Fruit fly (Drosophila melanogaster) whole organism, embryonic: ENCODE data around the gene Csp.

Source experiments
- Aef1 ChIP-seq: fragments of 200-800 bp; sonication (Bioruptor generic); IDR thresholded peaks from 3 replicates; pipeline ENCODE4 v1.3.6; 2022; ENCODE audit warnings: missing biosample characterization, missing genetic modification characterization
- CG10366 ChIP-seq: fragments of 200-800 bp; sonication (Bioruptor generic); IDR thresholded peaks from 2 replicates; pipeline ENCODE4 v1.3.6; 2022; ENCODE audit warnings: missing biosample characterization, missing genetic modification characterization
- CG10462 ChIP-seq: fragments of 200-800 bp; sonication (Bioruptor generic); optimal IDR thresholded peaks from 2 replicates; lab custom pipeline; 2016; ENCODE audit warnings: missing biosample characterization, missing genetic modification characterization
- CG11093 ChIP-seq: fragments of 200-800 bp; sonication (Bioruptor generic); IDR thresholded peaks from 3 replicates; pipeline ENCODE4 v1.3.6; 2022; ENCODE audit warnings: missing biosample characterization, missing genetic modification characterization
- CG12104 ChIP-seq: fragments of 200-800 bp; sonication (Bioruptor generic); optimal IDR thresholded peaks from 3 replicates; lab custom pipeline; 2016; ENCODE audit warnings: missing biosample characterization, missing genetic modification characterization
- CG15011 ChIP-seq: fragments of 200-800 bp; sonication (Bioruptor generic); optimal IDR thresholded peaks from 3 replicates; lab custom pipeline; 2018; ENCODE audit warnings: missing biosample characterization, mild to moderate bottlenecking, missing genetic modification characterization
- CG16815 ChIP-seq: fragments of 200-800 bp; sonication (Bioruptor generic); optimal IDR thresholded peaks from 3 replicates; lab custom pipeline; 2017; ENCODE audit warnings: missing biosample characterization, mild to moderate bottlenecking, missing genetic modification characterization
- CG18764 ChIP-seq: fragments of 200-800 bp; sonication (Bioruptor generic); optimal IDR thresholded peaks from 3 replicates; lab custom pipeline; 2016; ENCODE audit warnings: missing biosample characterization, missing genetic modification characterization
- CG2120 ChIP-seq: fragments of 200-800 bp; sonication (Bioruptor generic); optimal IDR thresholded peaks from 3 replicates; lab custom pipeline; 2016; ENCODE audit warnings: missing biosample characterization, missing genetic modification characterization
- CG2129 ChIP-seq: fragments of 200-800 bp; sonication (Bioruptor generic); IDR thresholded peaks from 2 replicates; pipeline ENCODE4 v1.3.6; 2022; ENCODE audit warnings: missing biosample characterization, missing genetic modification characterization; ENCODE audit not compliant: partially characterized antibody
- CG30020 ChIP-seq: fragments of 200-800 bp; optimal IDR thresholded peaks from 2 replicates; lab custom pipeline; 2019; ENCODE audit warnings: missing biosample characterization, mild to moderate bottlenecking, missing genetic modification characterization, moderate library complexity
- CG31388 ChIP-seq: fragments of 200-800 bp; sonication (Bioruptor generic); optimal IDR thresholded peaks from 2 replicates; lab custom pipeline; 2016; ENCODE audit warnings: missing biosample characterization, missing genetic modification characterization
- CG32772 ChIP-seq: fragments of 200-800 bp; sonication (Bioruptor generic); IDR thresholded peaks from 2 replicates; pipeline ENCODE4 v1.3.6; 2022; ENCODE audit warnings: missing biosample characterization, missing genetic modification characterization
- CG3838 ChIP-seq: fragments of 200-800 bp; sonication (Bioruptor generic); optimal IDR thresholded peaks from 3 replicates; lab custom pipeline; 2016; ENCODE audit warnings: missing biosample characterization, missing genetic modification characterization
- CG5180 ChIP-seq: fragments of 200-800 bp; sonication (Bioruptor generic); optimal IDR thresholded peaks from 3 replicates; lab custom pipeline; 2017; ENCODE audit warnings: missing biosample characterization, missing genetic modification characterization, mild to moderate bottlenecking, moderate library complexity, missing genetic modification reagents
- CG6254 ChIP-seq: fragments of 200-800 bp; sonication (Bioruptor generic); optimal IDR thresholded peaks from 3 replicates; lab custom pipeline; 2017; ENCODE audit warnings: mild to moderate bottlenecking, missing biosample characterization, missing genetic modification reagents, missing genetic modification characterization
- CG8290 ChIP-seq, 3 experiments: fragments of 200-800 bp; sonication (Bioruptor generic); optimal IDR thresholded peaks; 2 replicates each; lab custom pipeline; 2016 to 2019; ENCODE audit warnings: missing biosample characterization in 3 of 3, missing genetic modification characterization in 3 of 3, mild to moderate bottlenecking in 2 of 3, moderate library complexity in 1 of 3
- CG9437 ChIP-seq: fragments of 200-800 bp; sonication (Bioruptor generic); optimal IDR thresholded peaks from 2 replicates; lab custom pipeline; 2018; ENCODE audit warnings: missing biosample characterization, mild to moderate bottlenecking, missing genetic modification characterization
- Dip2 ChIP-seq: fragments of 200-800 bp; sonication (Bioruptor generic); IDR thresholded peaks from 2 replicates; pipeline ENCODE4 v1.3.6; 2022; ENCODE audit warnings: missing biosample characterization, missing genetic modification characterization
- Dll ChIP-seq: fragments of 200-800 bp; sonication (Bioruptor generic); IDR thresholded peaks from 4 replicates; pipeline ENCODE4 v1.3.6; 2022; ENCODE audit warnings: missing biosample characterization, missing genetic modification characterization; ENCODE audit not compliant: partially characterized antibody
- Dp ChIP-seq: fragments of 200-800 bp; sonication (Bioruptor generic); optimal IDR thresholded peaks from 2 replicates; lab custom pipeline; 2018; ENCODE audit warnings: missing biosample characterization, mild to moderate bottlenecking, missing genetic modification characterization, moderate library complexity
- Dref ChIP-seq: fragments of 200-800 bp; sonication (Bioruptor generic); IDR thresholded peaks from 2 replicates; pipeline ENCODE4 v1.3.6; 2022; ENCODE audit warnings: missing biosample characterization, missing genetic modification characterization
- Fer1 ChIP-seq: fragments of 200-800 bp; sonication (Bioruptor generic); optimal IDR thresholded peaks from 2 replicates; lab custom pipeline; 2017; ENCODE audit warnings: missing biosample characterization, mild to moderate bottlenecking, missing genetic modification characterization
- Gsc ChIP-seq: fragments of 200-800 bp; sonication (Bioruptor generic); IDR thresholded peaks from 2 replicates; pipeline ENCODE4 v1.3.6; 2022; ENCODE audit warnings: missing biosample characterization, missing genetic modification characterization
- Gug ChIP-seq: fragments of 200-800 bp; sonication (Bioruptor generic); IDR thresholded peaks from 4 replicates; pipeline ENCODE4 v1.3.6; 2022; ENCODE audit warnings: missing biosample characterization, missing genetic modification characterization
- Hand ChIP-seq: fragments of 200-800 bp; sonication (Bioruptor generic); optimal IDR thresholded peaks from 2 replicates; lab custom pipeline; 2017; ENCODE audit warnings: mild to moderate bottlenecking, missing biosample characterization, missing genetic modification reagents, missing genetic modification characterization
- HmgZ ChIP-seq: fragments of 200-800 bp; sonication (Bioruptor generic); optimal IDR thresholded peaks from 2 replicates; lab custom pipeline; 2018; ENCODE audit warnings: missing biosample characterization, mild to moderate bottlenecking, missing genetic modification characterization
- Hmx ChIP-seq: fragments of 200-800 bp; sonication (Bioruptor generic); optimal IDR thresholded peaks from 2 replicates; lab custom pipeline; 2016; ENCODE audit warnings: missing biosample characterization, missing genetic modification characterization
- Hr78 ChIP-seq, 2 experiments: fragments of 200-800 bp in 1 of 2; fragments of >200 bp in 1 of 2; sonication (Bioruptor generic) in 1 of 2; optimal IDR thresholded peaks; 2 replicates each; lab custom pipeline; 2017 to 2019; ENCODE audit warnings: missing biosample characterization in 2 of 2, missing genetic modification characterization in 2 of 2, mild to moderate bottlenecking in 1 of 2, moderate library complexity in 1 of 2
- MTF-1 ChIP-seq: fragments of 200-800 bp; sonication (Bioruptor generic); optimal IDR thresholded peaks from 2 replicates; lab custom pipeline; 2018; ENCODE audit warnings: missing biosample characterization, mild to moderate bottlenecking, missing genetic modification characterization, borderline replicate concordance
- Myb ChIP-seq: fragments of 200-800 bp; sonication (Bioruptor generic); optimal IDR thresholded peaks from 2 replicates; lab custom pipeline; 2016; ENCODE audit warnings: missing biosample characterization, missing genetic modification characterization
- NFAT ChIP-seq: fragments of 200-800 bp; sonication (Bioruptor generic); IDR thresholded peaks from 2 replicates; pipeline ENCODE4 v1.3.6; 2022; ENCODE audit warnings: missing biosample characterization, missing genetic modification characterization
- Nf-YB ChIP-seq: fragments of 200-800 bp; sonication (Bioruptor generic); optimal IDR thresholded peaks from 3 replicates; lab custom pipeline; 2019; ENCODE audit warnings: missing biosample characterization, mild to moderate bottlenecking, missing genetic modification characterization, moderate library complexity
- Xbp1 ChIP-seq: fragments of 200-800 bp; sonication (Bioruptor generic); optimal IDR thresholded peaks from 3 replicates; lab custom pipeline; 2016; ENCODE audit warnings: missing biosample characterization, mild to moderate bottlenecking, missing genetic modification characterization
- ac ChIP-seq: fragments of 200-800 bp; sonication (Bioruptor generic); optimal IDR thresholded peaks from 3 replicates; lab custom pipeline; 2017; ENCODE audit warnings: missing biosample characterization, mild to moderate bottlenecking, missing genetic modification characterization
- ase ChIP-seq: fragments of 200-800 bp; sonication (Bioruptor generic); IDR thresholded peaks from 3 replicates; pipeline ENCODE4 v1.3.6; 2022; ENCODE audit warnings: missing biosample characterization, missing genetic modification characterization
- az2 ChIP-seq: fragments of 200-800 bp; sonication (Bioruptor generic); optimal IDR thresholded peaks from 3 replicates; lab custom pipeline; 2016; ENCODE audit warnings: missing biosample characterization, missing genetic modification characterization
- ftz-f1 ChIP-seq: fragments of 200-800 bp; sonication (Bioruptor generic); optimal IDR thresholded peaks from 2 replicates; lab custom pipeline; 2016; ENCODE audit warnings: missing biosample characterization, missing genetic modification characterization
- fu2 ChIP-seq: fragments of 200-800 bp; sonication (Bioruptor generic); optimal IDR thresholded peaks from 2 replicates; lab custom pipeline; 2016; ENCODE audit warnings: missing biosample characterization, missing genetic modification characterization
- grau ChIP-seq: fragments of 200-800 bp; optimal IDR thresholded peaks from 3 replicates; lab custom pipeline; 2019; ENCODE audit warnings: missing biosample characterization, mild to moderate bottlenecking, missing genetic modification characterization, moderate library complexity
- her ChIP-seq: fragments of 200-800 bp; sonication (Bioruptor generic); optimal IDR thresholded peaks from 2 replicates; lab custom pipeline; 2016; ENCODE audit warnings: missing biosample characterization, missing genetic modification characterization
- hkb ChIP-seq, 2 experiments: fragments of 200-800 bp in 1 of 2; fragments of >200 bp in 1 of 2; sonication (Bioruptor generic) in 1 of 2; IDR thresholded peaks in 1 of 2; optimal IDR thresholded peaks in 1 of 2; 2 replicates each; pipeline versions ENCODE4 v1.3.6 to Lab custom; 2017 to 2022; ENCODE audit warnings: missing biosample characterization in 1 of 2, missing genetic modification characterization in 1 of 2
- kni ChIP-seq: fragments of 200-800 bp; sonication (Bioruptor generic); optimal IDR thresholded peaks from 3 replicates; lab custom pipeline; 2017; ENCODE audit warnings: mild to moderate bottlenecking, missing biosample characterization, missing genetic modification reagents, missing genetic modification characterization
- nmo ChIP-seq: fragments of 200-800 bp; sonication (Bioruptor generic); optimal IDR thresholded peaks from 2 replicates; lab custom pipeline; 2018; ENCODE audit warnings: missing biosample characterization, mild to moderate bottlenecking, missing genetic modification characterization, moderate library complexity
- pan ChIP-seq, 4 experiments: fragments of >200 bp in 3 of 4; fragments of 200-800 bp in 1 of 4; sonication (Bioruptor generic) in 1 of 4; optimal IDR thresholded peaks in 3 of 4; IDR thresholded peaks in 1 of 4; 2 replicates each; pipeline versions ENCODE4 v1.3.6 to Lab custom; 2017 to 2022; ENCODE audit warnings: missing biosample characterization in 2 of 4, missing genetic modification characterization in 2 of 4, mixed read lengths in 1 of 4
- pita ChIP-seq: fragments of 200-800 bp; sonication (Bioruptor generic); optimal IDR thresholded peaks from 2 replicates; lab custom pipeline; 2017; ENCODE audit warnings: missing biosample characterization, mild to moderate bottlenecking, missing genetic modification characterization
- pzg ChIP-seq: fragments of 200-800 bp; sonication (Bioruptor generic); optimal IDR thresholded peaks from 3 replicates; lab custom pipeline; 2018; ENCODE audit warnings: missing biosample characterization, mild to moderate bottlenecking, missing genetic modification characterization, moderate library complexity
- ttk ChIP-seq: fragments of 200-800 bp; sonication (Bioruptor generic); IDR thresholded peaks from 2 replicates; pipeline ENCODE4 v2.1.2; 2022; ENCODE audit warnings: missing biosample characterization, missing genetic modification characterization
- unc-4 ChIP-seq: fragments of 200-800 bp; sonication (Bioruptor generic); IDR thresholded peaks from 2 replicates; pipeline ENCODE4 v1.3.6; 2022; ENCODE audit warnings: missing biosample characterization, missing genetic modification characterization; ENCODE audit not compliant: partially characterized antibody

Csp gene

DNA sequence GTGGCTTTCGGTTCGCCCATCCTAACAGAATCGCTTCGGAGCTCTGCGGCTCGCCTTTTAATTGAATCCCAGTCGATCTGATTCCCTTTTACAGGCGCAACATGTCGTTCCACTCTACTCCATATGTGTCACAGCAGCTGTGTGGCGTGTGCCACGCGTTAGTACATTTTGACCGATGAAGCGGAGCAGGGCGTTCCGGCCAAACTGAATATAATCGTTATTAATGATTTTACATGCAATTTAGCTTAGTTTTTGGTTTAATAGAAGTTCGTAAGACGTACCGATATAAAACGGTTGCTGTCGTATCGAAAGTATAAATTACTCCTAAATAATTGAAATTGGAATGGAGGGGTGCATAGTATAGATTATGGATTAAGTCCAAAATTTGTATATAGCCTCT is 647 bp upstream of the Csp start, which contains the start of gene CG11523 (continued):
- TF ChIP-seq CG11093 = no peak
- peak; percentile 71 for TF ChIP-seq kni (GFP tag; lab: Kevin White, UChicago)
- TF ChIP-seq Aef1 (GFP tag; lab: Robert Waterston, UW) = no peak
- no peak for TF ChIP-seq fu2 (GFP tag; lab: Kevin White, UChicago)
- no peak for TF ChIP-seq CG10462 (GFP tag; lab: Kevin White, UChicago)
- TF ChIP-seq Dp = no peak
- TF ChIP-seq HmgZ (tag; lab: Kevin White, UChicago) = peak; percentile 38
- peak; percentile 39 for TF ChIP-seq Myb
- TF ChIP-seq CG3838 (GFP tag; lab: Kevin White, UChicago) = no peak
- TF ChIP-seq Xbp1 (GFP tag; lab: Kevin White, UChicago) = no peak
- TF ChIP-seq Dref = peak; percentile 42
- no peak for TF ChIP-seq CG2129 (GFP tag; lab: Robert Waterston, UW)
- no peak for TF ChIP-seq ase (GFP tag; lab: Robert Waterston, UW)
- no peak for TF ChIP-seq CG32772
- TF ChIP-seq Dll (GFP tag; lab: Robert Waterston, UW) = peak; percentile 40; the same call in 2 of the 4 replicates
- peak; percentile 6 for TF ChIP-seq CG5180
- TF ChIP-seq hkb (optimal IDR thresholded peaks at IDR 0.05; lab: Kevin White, UChicago) = no peak
- TF ChIP-seq hkb (GFP tag; IDR thresholded peaks at IDR 0.05; lab: Robert Waterston, UW) = no peak
- TF ChIP-seq Hand (GFP tag; lab: Kevin White, UChicago) = no peak
- TF ChIP-seq Dip2 = no peak
- TF ChIP-seq ftz-f1 (GFP tag; lab: Kevin White, UChicago) = no peak
- peak; percentile 61 for TF ChIP-seq pzg (GFP tag; lab: Kevin White, UChicago)
- TF ChIP-seq unc-4 (GFP tag; lab: Robert Waterston, UW) = no peak; the same call in 1 of the 2 replicates
- TF ChIP-seq CG15011 = no peak
- no peak for TF ChIP-seq Gsc (GFP tag; lab: Robert Waterston, UW)
- TF ChIP-seq CG30020 = peak; percentile 9
- TF ChIP-seq CG10366 (GFP tag; lab: Robert Waterston, UW) = no peak
- no peak for TF ChIP-seq CG8290 (GFP tag; optimal IDR thresholded peaks at IDR 0.05; lab: Kevin White, UChicago)
- TF ChIP-seq CG8290 (tag; optimal IDR thresholded peaks at IDR 0.05; lab: Kevin White, UChicago) = peak in 1 of 2 experiments; percentile 59
- TF ChIP-seq az2 (GFP tag; lab: Kevin White, UChicago) = no peak
- TF ChIP-seq Hmx (GFP tag; lab: Kevin White, UChicago) = no peak
- no peak for TF ChIP-seq CG6254
- TF ChIP-seq CG9437 = no peak
- TF ChIP-seq CG18764 (GFP tag; lab: Kevin White, UChicago) = no peak
- peak; percentile 30 for TF ChIP-seq grau
- TF ChIP-seq CG31388 (GFP tag; lab: Kevin White, UChicago) = no peak
- TF ChIP-seq Nf-YB (GFP tag; lab: Kevin White, UChicago) = no peak
- no peak for TF ChIP-seq CG16815
- peak; percentile 12 for TF ChIP-seq MTF-1 (GFP tag; lab: Kevin White, UChicago)
- TF ChIP-seq nmo (GFP tag; lab: Kevin White, UChicago) = peak; percentile 10
- TF ChIP-seq CG2120 (GFP tag; lab: Kevin White, UChicago) = peak; percentile 36
- TF ChIP-seq Hr78 (GFP tag; optimal IDR thresholded peaks at IDR 0.05; lab: Kevin White, UChicago) = no peak
- no peak for TF ChIP-seq ttk
- no peak for TF ChIP-seq CG12104 (GFP tag; lab: Kevin White, UChicago)
- TF ChIP-seq ac (GFP tag; lab: Kevin White, UChicago) = peak; percentile 27
- TF ChIP-seq Gug (GFP tag; lab: Robert Waterston, UW) = no peak
- TF ChIP-seq NFAT = peak; percentile 26; the same call in 1 of the 2 replicates
- TF ChIP-seq pita (GFP tag; lab: Kevin White, UChicago) = no peak
- TF ChIP-seq her (GFP tag; lab: Kevin White, UChicago) = peak; percentile 19
- TF ChIP-seq Fer1 (GFP tag; lab: Kevin White, UChicago) = no peak
- TF ChIP-seq pan (optimal IDR thresholded peaks at IDR 0.05; lab: Kevin White, UChicago) = no peak
- TF ChIP-seq pan (GFP tag; optimal IDR thresholded peaks at IDR 0.05 in 1 of 2, IDR thresholded peaks at IDR 0.05 in 1 of 2) = no peak
